Fruit fly (Drosophila melanogaster): ENCODE results near the gene dop.
A peak's percentile ranks its signal among the peaks of the same experiment; 100 is the strongest.

The dop gene

dm6 chr3L:15624097-15624496 lies 58.3 kb downstream of the dop start:
- peak; percentile 50; the same call in 1 of the 3 replicates for TF ChIP-seq ase (GFP tag; IDR thresholded peaks at IDR 0.05)
- peak; percentile 35 for TF ChIP-seq CG8924 (tag; optimal IDR thresholded peaks at IDR 0.05)
- no peak for TF ChIP-seq Ravus (GFP tag; IDR thresholded peaks at IDR 0.05)
- no peak for TF ChIP-seq ato (GFP tag; IDR thresholded peaks at IDR 0.05; ENCODE audit: partially characterized antibody)
- no peak for TF ChIP-seq jumu (GFP tag; optimal IDR thresholded peaks at IDR 0.05)
- no peak for TF ChIP-seq pb (GFP tag; optimal IDR thresholded peaks at IDR 0.05)
- peak; percentile 33 for TF ChIP-seq nerfin-1 (tag; optimal IDR thresholded peaks at IDR 0.05)
- peak; percentile 17 for TF ChIP-seq abd-A (tag; optimal IDR thresholded peaks at IDR 0.05)
- no peak for TF ChIP-seq Blimp-1 (GFP tag; optimal IDR thresholded peaks at IDR 0.05)
- TF ChIP-seq CG4328 (GFP tag; optimal IDR thresholded peaks at IDR 0.05) = no peak
- TF ChIP-seq CG3995 (GFP tag; optimal IDR thresholded peaks at IDR 0.05) = no peak
- TF ChIP-seq CG2712 (tag; optimal IDR thresholded peaks at IDR 0.05) = no peak
- TF ChIP-seq Trl (optimal IDR thresholded peaks at IDR 0.05) = peak in 1 of 2 experiments; percentile 19
- no peak for TF ChIP-seq Trl (GFP tag; optimal IDR thresholded peaks at IDR 0.05)
- no peak for TF ChIP-seq dmrt99B (tag; optimal IDR thresholded peaks at IDR 0.05)
- TF ChIP-seq dpn (GFP tag; optimal IDR thresholded peaks at IDR 0.05) = no peak
- no peak for TF ChIP-seq sqz (GFP tag; optimal IDR thresholded peaks at IDR 0.05)
- no peak for TF ChIP-seq Nf-YC (tag; optimal IDR thresholded peaks at IDR 0.05)
- no peak for TF ChIP-seq Pdp1 (GFP tag; optimal IDR thresholded peaks at IDR 0.05)
- TF ChIP-seq da (GFP tag; optimal IDR thresholded peaks at IDR 0.05) = no peak
- TF ChIP-seq pros (GFP tag; optimal IDR thresholded peaks at IDR 0.05) = peak; percentile 72
- TF ChIP-seq gsb-n (tag; optimal IDR thresholded peaks at IDR 0.05) = peak; percentile 27
- no peak for TF ChIP-seq nmo (GFP tag; optimal IDR thresholded peaks at IDR 0.05)
- peak; percentile 18 for TF ChIP-seq kni (GFP tag; optimal IDR thresholded peaks at IDR 0.05)
- no peak for TF ChIP-seq CG17186 (GFP tag; optimal IDR thresholded peaks at IDR 0.05)
- 0 out of 3 replicates have a peak, but pooled peaks have one; percentile 12 for TF ChIP-seq zfh1 (GFP tag; IDR thresholded peaks at IDR 0.05)
- TF ChIP-seq CG6254 (GFP tag; optimal IDR thresholded peaks at IDR 0.05) = no peak
- no peak for TF ChIP-seq scrt (GFP tag; optimal IDR thresholded peaks at IDR 0.05)
- TF ChIP-seq CG7745 (tag; optimal IDR thresholded peaks at IDR 0.05) = no peak
- no peak for TF ChIP-seq CG3407 (GFP tag; optimal IDR thresholded peaks at IDR 0.05)
- no peak for TF ChIP-seq trh (GFP tag; optimal IDR thresholded peaks at IDR 0.05)
- peak; percentile 74; the same call in 1 of the 2 replicates for TF ChIP-seq seq (GFP tag; IDR thresholded peaks at IDR 0.05)
- no peak for TF ChIP-seq slbo (GFP tag; IDR thresholded peaks at IDR 0.05)
- TF ChIP-seq Asciz (GFP tag; optimal IDR thresholded peaks at IDR 0.05) = no peak
- no peak for TF ChIP-seq Mes4 (GFP tag; optimal IDR thresholded peaks at IDR 0.05)
- TF ChIP-seq CG14441 (GFP tag; IDR thresholded peaks at IDR 0.05) = no peak
- TF ChIP-seq CG5245 (GFP tag; optimal IDR thresholded peaks at IDR 0.05) = no peak
- no peak for TF ChIP-seq CG14050 (GFP tag; IDR thresholded peaks at IDR 0.05)

dm6 chr3L:15624944-15625610 lies 59.3 kb downstream of the dop start:
- TF ChIP-seq crol (GFP tag; IDR thresholded peaks at IDR 0.05) (peak; percentile 59), chinmo (GFP tag; IDR thresholded peaks at IDR 0.05; ENCODE audit: partially characterized antibody) (peak; percentile 93), Dp (GFP tag; optimal IDR thresholded peaks at IDR 0.05) (no peak), Hey (tag; optimal IDR thresholded peaks at IDR 0.05) (no peak), Oli (tag; optimal IDR thresholded peaks at IDR 0.05) (no peak), H2.0 (GFP tag; IDR thresholded peaks at IDR 0.05) (no peak), wdn (GFP tag; IDR thresholded peaks at IDR 0.05) (0 out of 2 replicates have a peak, but pooled peaks have one; percentile 19), Trl (optimal IDR thresholded peaks at IDR 0.05) (peak; percentile 65 to 82), Trl (GFP tag; optimal IDR thresholded peaks at IDR 0.05) (no peak), Med (GFP tag) (peak; percentile 60), cg (GFP tag; optimal IDR thresholded peaks at IDR 0.05) (peak; percentile 67), bowl (GFP tag; IDR thresholded peaks at IDR 0.05) (0 out of 2 replicates have a peak, but pooled peaks have one; percentile 16), mam (GFP tag; optimal IDR thresholded peaks at IDR 0.05) (no peak), NfI (GFP tag; optimal IDR thresholded peaks at IDR 0.05) (no peak), Adf1 (GFP tag; IDR thresholded peaks at IDR 0.05) (peak; percentile 66), rib (GFP tag; IDR thresholded peaks at IDR 0.05) (0 out of 2 replicates have a peak, but pooled peaks have one; percentile 36)

Measured in whole organism, embryonic.